Worm (Caenorhabditis elegans): ENCODE data around the gene sto-2.

sto-2 gene

DNA sequence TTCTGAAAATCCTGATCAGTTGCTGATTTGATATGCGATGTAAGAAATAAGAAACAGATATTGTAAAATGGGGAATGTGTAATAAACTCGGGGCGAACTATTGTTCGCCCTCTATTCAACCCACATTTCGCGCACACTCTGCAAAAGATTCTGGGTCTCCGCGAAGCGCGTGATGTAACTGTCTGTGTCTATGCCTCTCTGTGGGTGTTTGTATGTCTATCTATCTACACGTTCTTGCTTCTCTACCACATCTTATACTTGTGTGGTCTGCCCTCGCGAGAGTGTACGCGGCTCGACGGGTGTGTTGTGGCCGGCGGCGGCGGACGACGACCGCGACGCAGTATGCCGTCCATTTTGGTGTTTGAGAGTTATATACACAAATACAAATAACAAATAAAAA is 13.3 kb upstream of the sto-2 start (continued):
- TF ChIP-seq dpl-1 (GFP tag; optimal IDR thresholded peaks at IDR 0.05) (peak in 1 of 3 experiments; percentile 24), nhr-71 (tag; optimal IDR thresholded peaks at IDR 0.05) (peak; percentile 74), lin-13 (GFP tag; optimal IDR thresholded peaks at IDR 0.05) (no peak), nhr-28 (tag; optimal IDR thresholded peaks at IDR 0.05) (no peak), ceh-8 (GFP tag; optimal IDR thresholded peaks at IDR 0.05) (no peak), nhr-20 (tag; optimal IDR thresholded peaks at IDR 0.05) (peak; percentile 64), lin-35 (GFP tag; optimal IDR thresholded peaks at IDR 0.05) (peak; percentile 25 to 58), hpl-2 (GFP tag; optimal IDR thresholded peaks at IDR 0.05) (peak; percentile 25), lsy-2 (tag; optimal IDR thresholded peaks at IDR 0.05) (peak; percentile 44 to 61), lin-14 (GFP tag; optimal IDR thresholded peaks at IDR 0.05) (peak; percentile 90), blmp-1 (tag; optimal IDR thresholded peaks at IDR 0.05) (peak; percentile 63), dsc-1 (tag; optimal IDR thresholded peaks at IDR 0.05) (no peak), egl-13 (tag; optimal IDR thresholded peaks at IDR 0.05) (peak; percentile 12), unc-30 (tag; optimal IDR thresholded peaks at IDR 0.05) (no peak), ces-1 (GFP tag; optimal IDR thresholded peaks at IDR 0.05) (no peak), sup-37 (GFP tag; optimal IDR thresholded peaks at IDR 0.05) (no peak), nhr-19 (GFP tag; conservative IDR thresholded peaks at IDR 0.05) (peak; percentile 21; the same call in 1 of the 2 replicates), swsn-7 (tag; optimal IDR thresholded peaks at IDR 0.05) (peak; percentile 61)

DNA sequence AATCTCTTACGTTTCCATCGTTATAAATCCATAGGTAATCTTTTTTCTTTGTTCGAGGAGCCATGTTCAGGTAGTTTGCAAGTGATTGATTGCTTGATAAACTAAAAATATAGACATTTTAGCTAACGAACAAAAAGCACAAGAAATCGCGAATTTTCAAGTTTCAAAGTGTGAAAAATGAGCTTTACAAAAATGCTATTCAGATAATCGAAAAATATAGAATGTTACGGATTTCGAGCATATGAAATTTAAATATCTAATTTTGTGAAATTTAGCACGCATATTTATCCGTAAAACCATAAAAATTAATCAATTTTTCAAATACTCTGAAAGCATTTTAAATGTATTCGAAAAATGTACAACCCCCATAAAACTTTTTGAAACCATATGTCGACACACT is 12.2 kb upstream of the sto-2 start, which contains the start of gene C26B9.6:
Gene C26B9.6 (minus strand): TSS at position 101 of the 400 bp plus-strand sequence.
- TF ChIP-seq ceh-90 (tag; optimal IDR thresholded peaks at IDR 0.05) = no peak
- no peak for TF ChIP-seq C04F5.9 (tag; optimal IDR thresholded peaks at IDR 0.05)
- no peak for TF ChIP-seq nhr-47 (tag; optimal IDR thresholded peaks at IDR 0.05)
- TF ChIP-seq dpl-1 (GFP tag; optimal IDR thresholded peaks at IDR 0.05) = no peak
- no peak for TF ChIP-seq rnt-1 (tag; optimal IDR thresholded peaks at IDR 0.05)
- TF ChIP-seq nhr-76 (tag; optimal IDR thresholded peaks at IDR 0.05) = no peak
- TF ChIP-seq mdl-1 (tag; optimal IDR thresholded peaks at IDR 0.05) = no peak
- TF ChIP-seq vab-15 (tag; optimal IDR thresholded peaks at IDR 0.05) = no peak
- no peak for TF ChIP-seq isw-1 (GFP tag; IDR thresholded peaks at IDR 0.05)
- TF ChIP-seq fos-1 (tag; optimal IDR thresholded peaks at IDR 0.05) = no peak
- no peak for TF ChIP-seq Y116A8C.19 (tag; optimal IDR thresholded peaks at IDR 0.05; ENCODE audit: borderline replicate concordance)
- no peak for TF ChIP-seq fkh-8 (tag; optimal IDR thresholded peaks at IDR 0.05)
- TF ChIP-seq lin-15B (tag; optimal IDR thresholded peaks at IDR 0.05) = no peak
- no peak for TF ChIP-seq efl-1 (optimal IDR thresholded peaks at IDR 0.05)
- no peak for TF ChIP-seq efl-1 (GFP tag; optimal IDR thresholded peaks at IDR 0.05 in 1 of 2)
- no peak for TF ChIP-seq dsc-1 (tag; optimal IDR thresholded peaks at IDR 0.05)
- TF ChIP-seq ama-1 (optimal IDR thresholded peaks at IDR 0.05) = no peak

DNA sequence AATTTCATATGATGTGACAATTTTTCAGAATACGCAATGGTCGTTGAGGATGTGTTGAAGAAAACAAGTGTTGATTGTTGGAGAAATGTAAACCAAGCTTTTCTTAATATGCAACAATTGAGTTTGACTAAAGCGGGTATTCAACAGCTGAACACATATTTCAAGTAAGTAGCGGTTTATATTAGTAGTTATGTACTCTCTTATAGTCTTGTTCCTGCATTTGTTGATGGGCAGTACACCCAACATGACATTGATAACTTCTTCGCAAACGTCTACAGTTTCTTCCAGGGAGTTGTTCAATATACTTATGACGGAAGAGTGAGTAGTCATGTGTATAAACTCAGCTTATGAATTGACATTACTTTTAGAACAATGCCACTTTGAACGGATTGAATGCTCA is 7.6 kb upstream of the sto-2 start:
- no peak for TF ChIP-seq efl-1 (optimal IDR thresholded peaks at IDR 0.05)
- peak in 1 of 2 experiments; percentile 52 for TF ChIP-seq efl-1 (GFP tag; optimal IDR thresholded peaks at IDR 0.05 in 1 of 2)
- no peak for TF ChIP-seq lin-35 (GFP tag; optimal IDR thresholded peaks at IDR 0.05)

DNA sequence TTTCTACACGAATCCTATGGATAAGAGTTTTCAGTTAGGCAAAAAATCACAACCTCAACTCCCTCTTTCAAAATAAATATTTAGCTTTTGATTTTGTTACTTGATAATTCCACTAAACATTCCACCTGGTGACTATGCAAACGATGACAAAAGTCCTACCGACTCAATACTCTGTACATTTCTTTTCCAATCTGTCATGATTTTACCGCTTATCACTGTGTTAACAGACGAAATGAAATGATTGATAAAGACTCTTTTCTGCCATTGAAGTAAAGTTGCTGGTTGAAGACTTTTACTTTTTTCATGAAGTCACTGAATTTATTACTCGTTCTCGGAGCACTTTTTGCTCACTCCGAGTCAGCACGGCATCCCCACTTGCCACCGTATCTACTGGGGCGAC is 6.0 kb upstream of the sto-2 start, which contains the start of gene C26B9.5:
Gene C26B9.5 (plus strand): TSS at position 244 of the 400 bp plus-strand sequence.
- TF ChIP-seq elt-2 (tag; optimal IDR thresholded peaks at IDR 0.05) = peak; percentile 37
- TF ChIP-seq vab-15 (tag; optimal IDR thresholded peaks at IDR 0.05) = no peak

- TF ChIP-seq hlh-17 (GFP tag; optimal IDR thresholded peaks at IDR 0.05; ENCODE audit: borderline replicate concordance) (no peak), jun-1 (tag; optimal IDR thresholded peaks at IDR 0.05) (no peak), mep-1 (tag; optimal IDR thresholded peaks at IDR 0.05) (no peak), fkh-4 (tag; optimal IDR thresholded peaks at IDR 0.05; ENCODE audit: borderline replicate concordance) (no peak), nhr-19 (GFP tag; conservative IDR thresholded peaks at IDR 0.05) (no peak), egl-13 (tag; optimal IDR thresholded peaks at IDR 0.05) (no peak), unc-86 (tag; optimal IDR thresholded peaks at IDR 0.05) (no peak), lin-39 (tag; optimal IDR thresholded peaks at IDR 0.05) (no peak), grh-1 (GFP tag; IDR thresholded peaks at IDR 0.05) (no peak)
Measured at ce11 chrX:5321563-5321962, 1.6 kb downstream of the sto-2 start.

All from whole organism, L1 larva.